Fruit fly (Drosophila melanogaster) whole organism: ENCODE measurements around the gene CG15498.

Experiments
- CG8478 ChIP-seq: fragments of >200 bp; optimal IDR thresholded peaks from 2 replicates; lab custom pipeline; 2018; ENCODE audit warnings: inconsistent platforms
- EcR ChIP-seq, 2 experiments: fragments of >200 bp; optimal IDR thresholded peaks; 2 replicates each; lab custom pipeline; 2017; ENCODE audit warnings: missing biosample characterization in 2 of 2, missing genetic modification characterization in 2 of 2, missing genetic modification reagents in 2 of 2
- pan ChIP-seq: fragments of >200 bp; optimal IDR thresholded peaks from 2 replicates; lab custom pipeline; 2017
- psq ChIP-seq: fragments of >200 bp; optimal IDR thresholded peaks from 2 replicates; lab custom pipeline; 2017
- usp ChIP-seq: fragments of >200 bp; optimal IDR thresholded peaks from 2 replicates; lab custom pipeline; 2017; ENCODE audit warnings: missing biosample characterization, missing genetic modification characterization, mixed read lengths

dm6 chr3R:21563306-21563705, 5.6 kb downstream of the CG15498 start:
- TF ChIP-seq psq (lab: Kevin White, UChicago) (no peak), pan (no peak), CG8478 (lab: Kevin White, UChicago) (no peak), usp (no peak), EcR (GFP tag; optimal IDR thresholded peaks at IDR 0.05; lab: Kevin White, UChicago) (no peak)
